Fruit fly (Drosophila melanogaster) whole organism, embryonic: ENCODE data around the gene Sox100B.

Experiments
- CG10274 ChIP-seq: fragments of 200-800 bp; sonication (Bioruptor generic); optimal IDR thresholded peaks from 3 replicates; lab custom pipeline; 2017; ENCODE audit warnings: missing biosample characterization, mild to moderate bottlenecking, missing genetic modification characterization
- CG10321 ChIP-seq: fragments of 200-800 bp; sonication (Bioruptor generic); IDR thresholded peaks from 2 replicates; pipeline ENCODE4 v1.3.6; 2022; ENCODE audit warnings: missing biosample characterization, missing genetic modification characterization
- CG10654 ChIP-seq: fragments of 200-800 bp; sonication (Bioruptor generic); optimal IDR thresholded peaks from 2 replicates; lab custom pipeline; 2016; ENCODE audit warnings: missing biosample characterization, missing genetic modification characterization
- CG11247 ChIP-seq: fragments of 200-800 bp; sonication (Bioruptor generic); IDR thresholded peaks from 2 replicates; pipeline ENCODE4 v1.3.6; 2022; ENCODE audit warnings: missing biosample characterization, missing genetic modification characterization
- CG14710 ChIP-seq: fragments of 200-800 bp; sonication (Bioruptor generic); optimal IDR thresholded peaks from 3 replicates; lab custom pipeline; 2019; ENCODE audit warnings: missing biosample characterization, mild to moderate bottlenecking, missing genetic modification characterization, moderate library complexity
- CG16815 ChIP-seq: fragments of 200-800 bp; sonication (Bioruptor generic); optimal IDR thresholded peaks from 3 replicates; lab custom pipeline; 2017; ENCODE audit warnings: missing biosample characterization, mild to moderate bottlenecking, missing genetic modification characterization
- CG18262 ChIP-seq: fragments of 200-800 bp; optimal IDR thresholded peaks from 3 replicates; lab custom pipeline; 2019; ENCODE audit warnings: missing biosample characterization, mild to moderate bottlenecking, missing genetic modification characterization, moderate library complexity
- CG31224 ChIP-seq: fragments of 200-800 bp; sonication (Bioruptor generic); IDR thresholded peaks from 2 replicates; pipeline ENCODE4 v1.3.6; 2022; ENCODE audit warnings: missing biosample characterization, missing genetic modification characterization
- CG31365 ChIP-seq: fragments of 200-800 bp; sonication (Bioruptor generic); optimal IDR thresholded peaks from 2 replicates; lab custom pipeline; 2018; ENCODE audit warnings: missing biosample characterization, mild to moderate bottlenecking, missing genetic modification characterization
- CG3838 ChIP-seq: fragments of 200-800 bp; sonication (Bioruptor generic); optimal IDR thresholded peaks from 3 replicates; lab custom pipeline; 2016; ENCODE audit warnings: missing biosample characterization, missing genetic modification characterization
- CG4424 ChIP-seq: fragments of 200-800 bp; sonication (Bioruptor generic); optimal IDR thresholded peaks from 3 replicates; lab custom pipeline; 2016; ENCODE audit warnings: missing biosample characterization, missing genetic modification characterization
- CG5953 ChIP-seq: fragments of 200-800 bp; sonication (Bioruptor generic); IDR thresholded peaks from 2 replicates; pipeline ENCODE4 v1.3.6; 2022; ENCODE audit warnings: missing biosample characterization, missing genetic modification characterization
- CG7271 ChIP-seq: fragments of 200-800 bp; sonication (Bioruptor generic); optimal IDR thresholded peaks from 2 replicates; lab custom pipeline; 2018; ENCODE audit warnings: missing biosample characterization, mild to moderate bottlenecking, missing genetic modification characterization, moderate library complexity
- CG7786 ChIP-seq: fragments of 200-800 bp; sonication (Bioruptor generic); optimal IDR thresholded peaks from 2 replicates; lab custom pipeline; 2016; ENCODE audit warnings: missing biosample characterization, missing genetic modification characterization
- CG8089 ChIP-seq: fragments of 200-800 bp; sonication (Bioruptor generic); optimal IDR thresholded peaks from 3 replicates; lab custom pipeline; 2016; ENCODE audit warnings: missing biosample characterization, missing genetic modification characterization
- D19A ChIP-seq: fragments of 200-800 bp; optimal IDR thresholded peaks from 3 replicates; lab custom pipeline; 2019; ENCODE audit warnings: missing biosample characterization, mild to moderate bottlenecking, missing genetic modification characterization, moderate library complexity
- Dfd ChIP-seq, 2 experiments: fragments of >200 bp; optimal IDR thresholded peaks; 2 replicates each; lab custom pipeline; 2017; ENCODE audit warnings: missing biosample characterization in 2 of 2, missing genetic modification characterization in 2 of 2
- Fer3 ChIP-seq: fragments of 200-800 bp; sonication (Bioruptor generic); optimal IDR thresholded peaks from 2 replicates; lab custom pipeline; 2018; ENCODE audit warnings: missing biosample characterization, mild to moderate bottlenecking, missing genetic modification characterization, moderate library complexity
- GATAe ChIP-seq: fragments of 200-800 bp; sonication (Bioruptor generic); conservative IDR thresholded peaks from 2 replicates; pipeline ENCODE4 v1.3.6; 2022; ENCODE audit warnings: missing biosample characterization, missing genetic modification characterization
- HLH54F ChIP-seq: fragments of 200-800 bp; sonication (Bioruptor generic); optimal IDR thresholded peaks from 3 replicates; lab custom pipeline; 2016; ENCODE audit warnings: missing biosample characterization, missing genetic modification characterization
- Lim3 ChIP-seq: fragments of 200-800 bp; sonication (Bioruptor generic); IDR thresholded peaks from 2 replicates; pipeline ENCODE4 v1.3.6; 2022; ENCODE audit warnings: missing biosample characterization, missing genetic modification characterization
- Myb ChIP-seq: fragments of 200-800 bp; sonication (Bioruptor generic); optimal IDR thresholded peaks from 2 replicates; lab custom pipeline; 2016; ENCODE audit warnings: missing biosample characterization, missing genetic modification characterization
- NC2β ChIP-seq: fragments of 200-800 bp; sonication (Bioruptor generic); optimal IDR thresholded peaks from 2 replicates; lab custom pipeline; 2016; ENCODE audit warnings: missing biosample characterization, missing genetic modification characterization
- Nf-YB ChIP-seq: fragments of 200-800 bp; sonication (Bioruptor generic); optimal IDR thresholded peaks from 3 replicates; lab custom pipeline; 2019; ENCODE audit warnings: missing biosample characterization, mild to moderate bottlenecking, missing genetic modification characterization, moderate library complexity
- Ssrp ChIP-seq: fragments of 200-800 bp; sonication (Bioruptor generic); optimal IDR thresholded peaks from 2 replicates; lab custom pipeline; 2018; ENCODE audit warnings: missing biosample characterization, mild to moderate bottlenecking, missing genetic modification characterization, moderate library complexity
- Taf1 ChIP-seq: fragments of 200-800 bp; sonication (Bioruptor generic); IDR thresholded peaks from 2 replicates; pipeline ENCODE4 v1.3.6; 2022; ENCODE audit warnings: missing biosample characterization, missing genetic modification characterization
- Tbp ChIP-seq: fragments of >200 bp; optimal IDR thresholded peaks from 2 replicates; lab custom pipeline; 2018; ENCODE audit warnings: missing biosample characterization, missing genetic modification characterization
- Xbp1 ChIP-seq: fragments of 200-800 bp; sonication (Bioruptor generic); optimal IDR thresholded peaks from 3 replicates; lab custom pipeline; 2016; ENCODE audit warnings: missing biosample characterization, mild to moderate bottlenecking, missing genetic modification characterization
- ac ChIP-seq: fragments of 200-800 bp; sonication (Bioruptor generic); optimal IDR thresholded peaks from 3 replicates; lab custom pipeline; 2017; ENCODE audit warnings: missing biosample characterization, mild to moderate bottlenecking, missing genetic modification characterization
- ato ChIP-seq: fragments of 200-800 bp; sonication (Bioruptor generic); IDR thresholded peaks from 2 replicates; pipeline ENCODE4 v1.3.6; 2022; ENCODE audit warnings: missing biosample characterization, missing genetic modification characterization; ENCODE audit not compliant: partially characterized antibody
- bab2 ChIP-seq: fragments of 200-800 bp; sonication (Bioruptor generic); optimal IDR thresholded peaks from 2 replicates; lab custom pipeline; 2016; ENCODE audit warnings: missing biosample characterization, missing genetic modification characterization
- bbx ChIP-seq: fragments of 200-800 bp; sonication (Bioruptor generic); IDR thresholded peaks from 2 replicates; pipeline ENCODE4 v1.3.6; 2022; ENCODE audit warnings: missing biosample characterization, missing genetic modification characterization; ENCODE audit not compliant: partially characterized antibody
- caup ChIP-seq: fragments of 200-800 bp; sonication (Bioruptor generic); optimal IDR thresholded peaks from 3 replicates; lab custom pipeline; 2017; ENCODE audit warnings: missing biosample characterization, mild to moderate bottlenecking, missing genetic modification characterization, moderate library complexity; ENCODE audit not compliant: severe bottlenecking
- chinmo ChIP-seq: fragments of 200-800 bp; sonication (Bioruptor generic); IDR thresholded peaks from 4 replicates; pipeline ENCODE4 v1.3.6; 2022; ENCODE audit warnings: missing biosample characterization, missing genetic modification characterization; ENCODE audit not compliant: partially characterized antibody
- fru ChIP-seq: fragments of >200 bp; optimal IDR thresholded peaks from 2 replicates; lab custom pipeline; 2017
- grau ChIP-seq: fragments of 200-800 bp; optimal IDR thresholded peaks from 3 replicates; lab custom pipeline; 2019; ENCODE audit warnings: missing biosample characterization, mild to moderate bottlenecking, missing genetic modification characterization, moderate library complexity
- grn ChIP-seq: fragments of 200-800 bp; sonication (Bioruptor generic); optimal IDR thresholded peaks from 3 replicates; lab custom pipeline; 2017; ENCODE audit warnings: missing biosample characterization, missing genetic modification characterization
- gt ChIP-seq: fragments of 200-800 bp; sonication (Bioruptor generic); IDR thresholded peaks from 2 replicates; pipeline ENCODE4 v1.3.6; 2022; ENCODE audit warnings: missing biosample characterization, missing genetic modification characterization
- ind ChIP-seq: fragments of 200-800 bp; sonication (Bioruptor generic); optimal IDR thresholded peaks from 3 replicates; lab custom pipeline; 2016; ENCODE audit warnings: missing biosample characterization, missing genetic modification characterization
- kah ChIP-seq: fragments of 200-800 bp; sonication (Bioruptor generic); optimal IDR thresholded peaks from 2 replicates; lab custom pipeline; 2018; ENCODE audit warnings: missing biosample characterization, mild to moderate bottlenecking, missing genetic modification characterization
- mld ChIP-seq: fragments of 200-800 bp; sonication (Bioruptor generic); IDR thresholded peaks from 3 replicates; pipeline ENCODE4 v1.3.6; 2022; ENCODE audit warnings: missing biosample characterization, missing genetic modification characterization; ENCODE audit not compliant: partially characterized antibody
- peb ChIP-seq: fragments of 200-800 bp; sonication (Bioruptor generic); IDR thresholded peaks from 2 replicates; pipeline ENCODE4 v1.3.6; 2022; ENCODE audit warnings: missing biosample characterization, missing genetic modification characterization
- pita ChIP-seq: fragments of 200-800 bp; sonication (Bioruptor generic); optimal IDR thresholded peaks from 2 replicates; lab custom pipeline; 2017; ENCODE audit warnings: missing biosample characterization, mild to moderate bottlenecking, missing genetic modification characterization
- pzg ChIP-seq: fragments of 200-800 bp; sonication (Bioruptor generic); optimal IDR thresholded peaks from 3 replicates; lab custom pipeline; 2018; ENCODE audit warnings: missing biosample characterization, mild to moderate bottlenecking, missing genetic modification characterization, moderate library complexity
- schlank ChIP-seq: fragments of 200-800 bp; sonication (Bioruptor generic); optimal IDR thresholded peaks from 2 replicates; lab custom pipeline; 2018; ENCODE audit warnings: missing biosample characterization, mild to moderate bottlenecking, missing genetic modification characterization
- sqz ChIP-seq: fragments of 200-800 bp; sonication (Bioruptor generic); optimal IDR thresholded peaks from 3 replicates; lab custom pipeline; 2018; ENCODE audit warnings: missing biosample characterization, mild to moderate bottlenecking, missing genetic modification characterization
- toy ChIP-seq: fragments of 200-800 bp; sonication (Bioruptor generic); IDR thresholded peaks from 2 replicates; pipeline ENCODE4 v1.3.6; 2022; ENCODE audit warnings: missing biosample characterization, missing genetic modification characterization
- wdn ChIP-seq: fragments of 200-800 bp; sonication (Bioruptor generic); IDR thresholded peaks from 2 replicates; pipeline ENCODE4 v1.3.6; 2022; ENCODE audit warnings: missing biosample characterization, missing genetic modification characterization
- zen2 ChIP-seq: fragments of 200-800 bp; sonication (Bioruptor generic); IDR thresholded peaks from 3 replicates; pipeline ENCODE4 v1.3.6; 2022; ENCODE audit warnings: missing biosample characterization, missing genetic modification characterization; ENCODE audit not compliant: partially characterized antibody

The Sox100B gene

dm6 chr3R:31060708-31061625, 4.1 kb upstream of the Sox100B start, which contains the start of gene dco (continued):
- TF ChIP-seq ind (GFP tag; lab: Kevin White, UChicago) (peak; percentile 85), CG16815 (GFP tag; lab: Kevin White, UChicago) (peak; percentile 74), kah (no peak), Ssrp (tag; lab: Kevin White, UChicago) (peak; percentile 18), bab2 (GFP tag; lab: Kevin White, UChicago) (peak; percentile 92), GATAe (GFP tag; lab: Robert Waterston, UW) (no peak), CG10654 (GFP tag; lab: Kevin White, UChicago) (peak; percentile 73), gt (GFP tag; lab: Robert Waterston, UW) (no peak), CG14710 (tag; lab: Kevin White, UChicago) (peak; percentile 74), Xbp1 (GFP tag; lab: Kevin White, UChicago) (peak; percentile 91), CG31365 (no peak), chinmo (GFP tag; lab: Robert Waterston, UW) (peak; percentile 80; the same call in 1 of the 4 replicates), mld (no peak), HLH54F (GFP tag; lab: Kevin White, UChicago) (peak; percentile 80), pzg (GFP tag; lab: Kevin White, UChicago) (peak; percentile 78), CG18262 (tag; lab: Kevin White, UChicago) (peak; percentile 58), CG3838 (no peak), CG10274 (peak; percentile 33), sqz (GFP tag; lab: Kevin White, UChicago) (peak; percentile 66), schlank (tag; lab: Kevin White, UChicago) (no peak), D19A (tag; lab: Kevin White, UChicago) (peak; percentile 5), CG8089 (GFP tag; lab: Kevin White, UChicago) (peak; percentile 71), CG10321 (peak; percentile 96), peb (GFP tag; lab: Robert Waterston, UW) (peak; percentile 42; the same call in 1 of the 2 replicates), Taf1 (GFP tag; lab: Robert Waterston, UW) (peak; percentile 63), CG31224 (GFP tag; lab: Robert Waterston, UW) (peak; percentile 10; the same call in 1 of the 2 replicates), Fer3 (tag; lab: Kevin White, UChicago) (peak; percentile 74), NC2β (peak; percentile 46), Nf-YB (GFP tag; lab: Kevin White, UChicago) (no peak), ato (GFP tag; lab: Robert Waterston, UW) (0 out of 2 replicates have a peak, but pooled peaks have one; percentile 10), CG11247 (GFP tag; lab: Robert Waterston, UW) (peak; percentile 92), Dfd (GFP tag; optimal IDR thresholded peaks at IDR 0.05; lab: Kevin White, UChicago) (no peak), CG5953 (GFP tag; lab: Robert Waterston, UW) (peak; percentile 41; the same call in 1 of the 2 replicates), fru (lab: Kevin White, UChicago) (no peak), grau (tag; lab: Kevin White, UChicago) (peak; percentile 60), Lim3 (no peak), bbx (GFP tag; lab: Robert Waterston, UW) (0 out of 2 replicates have a peak, but pooled peaks have one; percentile 6), toy (no peak), Myb (GFP tag; lab: Kevin White, UChicago) (peak; percentile 58), zen2 (GFP tag; lab: Robert Waterston, UW) (no peak), pita (GFP tag; lab: Kevin White, UChicago) (peak; percentile 22), ac (GFP tag; lab: Kevin White, UChicago) (no peak), Tbp (no peak), caup (GFP tag; lab: Kevin White, UChicago) (peak; percentile 67), CG7786 (GFP tag; lab: Kevin White, UChicago) (peak; percentile 50), CG7271 (tag; lab: Kevin White, UChicago) (no peak), wdn (peak; percentile 37; the same call in 1 of the 2 replicates), grn (GFP tag; lab: Kevin White, UChicago) (no peak), CG4424 (peak; percentile 82)
